Fruit fly (Drosophila melanogaster): ENCODE results near the gene CG16974.

Gene CG16974

dm6 chr2L:13205256-13205655, 13.5 kb upstream of the CG16974 start (continued):
- TF ChIP-seq dmrt11E (tag; optimal IDR thresholded peaks at IDR 0.05) (no peak), klu (GFP tag; IDR thresholded peaks at IDR 0.05) (no peak), CG17359 (tag; optimal IDR thresholded peaks at IDR 0.05) (peak; percentile 20), HLH3B (GFP tag; IDR thresholded peaks at IDR 0.05) (peak; percentile 30; the same call in 1 of the 2 replicates), danr (GFP tag; IDR thresholded peaks at IDR 0.05) (no peak), onecut (GFP tag; IDR thresholded peaks at IDR 0.05) (peak; percentile 54), CG1603 (tag; optimal IDR thresholded peaks at IDR 0.05) (peak; percentile 20), dysf (GFP tag; IDR thresholded peaks at IDR 0.05) (peak; percentile 29; the same call in 1 of the 3 replicates), CG2120 (GFP tag; optimal IDR thresholded peaks at IDR 0.05) (peak; percentile 5), CG14014 (GFP tag; IDR thresholded peaks at IDR 0.05) (0 out of 2 replicates have a peak, but pooled peaks have one; percentile 9), ci (GFP tag; IDR thresholded peaks at IDR 0.05) (peak; percentile 80; the same call in 1 of the 3 replicates), CG34224 (GFP tag; IDR thresholded peaks at IDR 0.05; ENCODE audit: partially characterized antibody) (peak; percentile 29; the same call in 1 of the 3 replicates), Dbx (GFP tag; IDR thresholded peaks at IDR 0.05) (peak; percentile 58; the same call in 1 of the 3 replicates), CG30403 (GFP tag; optimal IDR thresholded peaks at IDR 0.05) (no peak), hkb (optimal IDR thresholded peaks at IDR 0.05) (no peak), hkb (GFP tag; IDR thresholded peaks at IDR 0.05) (peak; percentile 79), CHES-1-like (GFP tag; optimal IDR thresholded peaks at IDR 0.05) (peak; percentile 8), dmrt99B (tag; optimal IDR thresholded peaks at IDR 0.05) (peak; percentile 23), gsb-n (tag; optimal IDR thresholded peaks at IDR 0.05) (no peak), pfk (GFP tag; optimal IDR thresholded peaks at IDR 0.05) (peak; percentile 56), Sox100B (GFP tag; optimal IDR thresholded peaks at IDR 0.05) (peak; percentile 9), aop (GFP tag; IDR thresholded peaks at IDR 0.05) (no peak), CG7556 (GFP tag; optimal IDR thresholded peaks at IDR 0.05) (no peak), Deaf1 (tag; optimal IDR thresholded peaks at IDR 0.05) (peak; percentile 44), CG17829 (tag; optimal IDR thresholded peaks at IDR 0.05) (peak; percentile 4), CG15514 (GFP tag; optimal IDR thresholded peaks at IDR 0.05) (peak; percentile 52), CG5953 (GFP tag; IDR thresholded peaks at IDR 0.05) (0 out of 2 replicates have a peak, but pooled peaks have one; percentile 27), mirr (GFP tag; optimal IDR thresholded peaks at IDR 0.05) (peak; percentile 71), CG32772 (GFP tag; IDR thresholded peaks at IDR 0.05) (no peak), CG17361 (GFP tag; IDR thresholded peaks at IDR 0.05) (no peak), CG6791 (GFP tag; IDR thresholded peaks at IDR 0.05; ENCODE audit: partially characterized antibody) (no peak), NFAT (GFP tag; IDR thresholded peaks at IDR 0.05) (no peak), CG4707 (GFP tag; optimal IDR thresholded peaks at IDR 0.05) (peak; percentile 55), Vsx1 (GFP tag; optimal IDR thresholded peaks at IDR 0.05) (peak; percentile 25), Pdp1 (GFP tag; optimal IDR thresholded peaks at IDR 0.05) (peak in 1 of 2 experiments; percentile 46), CG6813 (GFP tag; optimal IDR thresholded peaks at IDR 0.05) (peak; percentile 57), CG6683 (GFP tag; optimal IDR thresholded peaks at IDR 0.05) (peak; percentile 64), CG15479 (GFP tag; optimal IDR thresholded peaks at IDR 0.05) (peak; percentile 12), CG13123 (GFP tag; optimal IDR thresholded peaks at IDR 0.05) (no peak), CG9817 (tag; optimal IDR thresholded peaks at IDR 0.05) (no peak), org-1 (GFP tag; optimal IDR thresholded peaks at IDR 0.05) (peak; percentile 6), wor (GFP tag; IDR thresholded peaks at IDR 0.05) (no peak), NfI (GFP tag; optimal IDR thresholded peaks at IDR 0.05) (peak; percentile 19), chif (GFP tag; optimal IDR thresholded peaks at IDR 0.05) (peak in 1 of 2 experiments; percentile 8), CG6854 (GFP tag; optimal IDR thresholded peaks at IDR 0.05) (peak; percentile 63), Abd-B (GFP tag; optimal IDR thresholded peaks at IDR 0.05) (no peak), Nf-YA (GFP tag; IDR thresholded peaks at IDR 0.05) (no peak), TFAM (GFP tag; optimal IDR thresholded peaks at IDR 0.05) (no peak), CG32532 (GFP tag; IDR thresholded peaks at IDR 0.05) (peak; percentile 43; the same call in 1 of the 2 replicates), ind (GFP tag; optimal IDR thresholded peaks at IDR 0.05) (no peak)
